Worm (Caenorhabditis elegans): ENCODE measurements around the gene R07E5.19.

DNA sequence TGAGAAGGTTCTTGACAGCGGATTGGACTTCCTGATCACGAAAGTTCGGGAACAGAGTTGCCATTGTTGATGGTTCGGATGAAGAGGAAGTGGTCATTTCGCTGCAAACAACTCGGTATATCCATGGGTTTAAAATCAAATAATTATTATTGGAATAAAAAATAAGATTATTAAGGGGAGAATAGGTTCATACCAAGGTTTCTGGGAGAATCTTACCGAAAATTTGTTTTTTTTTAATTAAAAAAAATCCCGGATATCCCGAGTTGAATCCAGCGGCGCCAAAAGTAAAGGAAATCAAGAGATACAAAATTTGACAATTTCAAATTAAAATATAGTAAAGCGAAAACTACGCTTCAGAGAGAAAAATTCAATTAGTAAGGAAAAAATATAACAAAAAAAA is at the start of gene R07E5.19, which contains the start of gene pdcd-2:
- TF ChIP-seq ceh-82 (tag; optimal IDR thresholded peaks at IDR 0.05), result no peak
- no peak for TF ChIP-seq aly-2 (tag; optimal IDR thresholded peaks at IDR 0.05)
- no peak for TF ChIP-seq irx-1 (tag; optimal IDR thresholded peaks at IDR 0.05)
- TF ChIP-seq hlh-17 (GFP tag; optimal IDR thresholded peaks at IDR 0.05; ENCODE audit: borderline replicate concordance), result no peak
- TF ChIP-seq nhr-237 (tag; optimal IDR thresholded peaks at IDR 0.05), result no peak
- TF ChIP-seq unc-30 (tag; optimal IDR thresholded peaks at IDR 0.05), result no peak
